Worm (Caenorhabditis elegans) whole organism, late embryonic: ENCODE data around the gene F01D5.8.
A peak's percentile ranks its signal among the peaks of the same experiment; 100 is the strongest.

ENCODE experiments used
- K02D7.2 ChIP-seq: sonication (generic microtip); optimal IDR thresholded peaks from 2 replicates; lab custom pipeline; 2017; ENCODE audit warnings: mild to moderate bottlenecking, missing genetic modification characterization, missing compliant biosample characterization
- T23F11.4 ChIP-seq: fragments of 200-800 bp; sonication (Bioruptor generic); optimal IDR thresholded peaks from 2 replicates; lab custom pipeline; 2018; ENCODE audit warnings: mild to moderate bottlenecking, missing genetic modification characterization, missing compliant biosample characterization
- ahr-1 ChIP-seq: sonication (generic microtip); optimal IDR thresholded peaks from 2 replicates; lab custom pipeline; 2016; ENCODE audit warnings: missing genetic modification characterization, missing compliant biosample characterization
- ama-1 ChIP-seq: fragments of 150-350 bp; optimal IDR thresholded peaks from 2 replicates; lab custom pipeline; 2014
- ceh-18 ChIP-seq: sonication (generic microtip); optimal IDR thresholded peaks from 2 replicates; lab custom pipeline; 2016; ENCODE audit warnings: missing genetic modification characterization, missing compliant biosample characterization
- ceh-19 ChIP-seq: fragments of 200-800 bp; sonication (Bioruptor generic); optimal IDR thresholded peaks from 2 replicates; lab custom pipeline; 2018; ENCODE audit warnings: mild to moderate bottlenecking, missing genetic modification characterization, missing compliant biosample characterization
- ceh-2 ChIP-seq: sonication (generic microtip); optimal IDR thresholded peaks from 2 replicates; lab custom pipeline; 2016; ENCODE audit warnings: missing genotype, missing genetic modification characterization, missing compliant biosample characterization
- ceh-30 ChIP-seq: fragments of 150-350 bp; optimal IDR thresholded peaks from 2 replicates; lab custom pipeline; 2014; ENCODE audit warnings: missing biosample characterization, missing genetic modification characterization
- ceh-34 ChIP-seq: sonication (generic microtip); optimal IDR thresholded peaks from 2 replicates; lab custom pipeline; 2016; ENCODE audit warnings: mild to moderate bottlenecking, missing genetic modification characterization, missing compliant biosample characterization
- ceh-45 ChIP-seq: fragments of 200-800 bp; sonication (Bioruptor generic); IDR thresholded peaks from 2 replicates; pipeline ENCODE4 v1.3.6; 2022; ENCODE audit warnings: missing genetic modification reagents, missing genetic modification characterization, missing compliant biosample characterization
- ceh-48 ChIP-seq: sonication (generic microtip); optimal IDR thresholded peaks from 2 replicates; lab custom pipeline; 2016; ENCODE audit warnings: missing genetic modification characterization, inconsistent platforms, missing compliant biosample characterization
- che-1 ChIP-seq: sonication (generic microtip); optimal IDR thresholded peaks from 2 replicates; lab custom pipeline; 2016; ENCODE audit warnings: mild to moderate bottlenecking, missing genetic modification characterization, missing compliant biosample characterization
- dmd-4 ChIP-seq: sonication (generic microtip); optimal IDR thresholded peaks from 2 replicates; lab custom pipeline; 2016; ENCODE audit warnings: borderline replicate concordance, missing genetic modification characterization, missing compliant biosample characterization
- dve-1 ChIP-seq: sonication (generic microtip); optimal IDR thresholded peaks from 2 replicates; lab custom pipeline; 2017; ENCODE audit warnings: antibody characterized with exemption, mild to moderate bottlenecking, missing genetic modification characterization, missing compliant biosample characterization
- elt-2 ChIP-seq: sonication (generic microtip); optimal IDR thresholded peaks from 2 replicates; lab custom pipeline; 2016; ENCODE audit warnings: missing genetic modification reagents, missing genetic modification characterization, missing compliant biosample characterization
- elt-4 ChIP-seq: sonication (generic microtip); optimal IDR thresholded peaks from 2 replicates; lab custom pipeline; 2016; ENCODE audit warnings: missing genetic modification characterization, missing compliant biosample characterization
- ets-4 ChIP-seq: sonication (generic microtip); optimal IDR thresholded peaks from 2 replicates; lab custom pipeline; 2016; ENCODE audit warnings: missing genetic modification characterization, missing compliant biosample characterization
- fkh-6 ChIP-seq: sonication (generic microtip); optimal IDR thresholded peaks from 2 replicates; lab custom pipeline; 2016; ENCODE audit warnings: missing genetic modification characterization, missing compliant biosample characterization
- hlh-6 ChIP-seq: sonication (generic microtip); optimal IDR thresholded peaks from 2 replicates; lab custom pipeline; 2016; ENCODE audit warnings: missing genotype, missing genetic modification characterization, missing compliant biosample characterization
- madf-2 ChIP-seq: sonication (generic microtip); optimal IDR thresholded peaks from 2 replicates; lab custom pipeline; 2017; ENCODE audit warnings: missing genetic modification characterization, missing compliant biosample characterization
- nfya-1 ChIP-seq: sonication (generic microtip); optimal IDR thresholded peaks from 2 replicates; lab custom pipeline; 2017; ENCODE audit warnings: missing genetic modification characterization, mild to moderate bottlenecking, missing compliant biosample characterization, antibody characterized with exemption, moderate library complexity
- nhr-232 ChIP-seq: sonication (generic microtip); optimal IDR thresholded peaks from 2 replicates; lab custom pipeline; 2016; ENCODE audit warnings: missing genetic modification characterization, missing compliant biosample characterization
- npax-4 ChIP-seq: sonication (generic microtip); optimal IDR thresholded peaks from 2 replicates; lab custom pipeline; 2016; ENCODE audit warnings: missing genetic modification characterization, missing compliant biosample characterization
- odd-2 ChIP-seq: sonication (generic microtip); optimal IDR thresholded peaks from 2 replicates; lab custom pipeline; 2017; ENCODE audit warnings: antibody characterized with exemption, mild to moderate bottlenecking, missing genetic modification characterization, missing compliant biosample characterization
- pag-3 ChIP-seq: sonication (generic microtip); optimal IDR thresholded peaks from 2 replicates; lab custom pipeline; 2016; ENCODE audit warnings: missing compliant biosample characterization, missing genetic modification characterization, borderline replicate concordance
- pax-1 ChIP-seq: fragments of 150-350 bp; optimal IDR thresholded peaks from 2 replicates; lab custom pipeline; 2014; ENCODE audit warnings: missing biosample characterization, missing genetic modification characterization
- pha-2 ChIP-seq: sonication (generic microtip); optimal IDR thresholded peaks from 2 replicates; lab custom pipeline; 2017; ENCODE audit warnings: mild to moderate bottlenecking, missing genetic modification characterization, missing compliant biosample characterization
- ref-2 ChIP-seq: sonication (generic microtip); optimal IDR thresholded peaks from 2 replicates; lab custom pipeline; 2016; ENCODE audit warnings: missing genetic modification characterization, missing compliant biosample characterization
- rnt-1 ChIP-seq: sonication (generic microtip); optimal IDR thresholded peaks from 2 replicates; lab custom pipeline; 2016; ENCODE audit warnings: missing genetic modification characterization, missing compliant biosample characterization
- sdc-2 ChIP-seq: sonication (generic microtip); optimal IDR thresholded peaks from 2 replicates; lab custom pipeline; 2016; ENCODE audit warnings: missing genotype, missing genetic modification characterization, missing compliant biosample characterization
- tbx-2 ChIP-seq: sonication (generic microtip); optimal IDR thresholded peaks from 2 replicates; lab custom pipeline; 2016; ENCODE audit warnings: missing genetic modification characterization, missing compliant biosample characterization
- tbx-7 ChIP-seq: sonication (generic microtip); optimal IDR thresholded peaks from 2 replicates; lab custom pipeline; 2016; ENCODE audit warnings: missing genotype, missing genetic modification characterization, missing compliant biosample characterization
- ttx-3 ChIP-seq: sonication (generic microtip); optimal IDR thresholded peaks from 2 replicates; lab custom pipeline; 2016; ENCODE audit warnings: missing genetic modification reagents, missing genetic modification characterization, missing compliant biosample characterization
- unc-86 ChIP-seq: sonication (generic microtip); optimal IDR thresholded peaks from 2 replicates; lab custom pipeline; 2016; ENCODE audit warnings: missing genetic modification characterization, missing compliant biosample characterization
- ztf-16 ChIP-seq: sonication (generic microtip); optimal IDR thresholded peaks from 2 replicates; lab custom pipeline; 2017; ENCODE audit warnings: missing genetic modification characterization, missing compliant biosample characterization

Gene F01D5.8

ce11 chrII:14008359-14008758, 2.1 kb upstream of the F01D5.8 start, which contains the start of gene F01D5.7:
Gene F01D5.7, plus strand, starts transcription at chrII:14008659.
- no peak for TF ChIP-seq elt-4 (tag; lab: Kevin White, UChicago)
- TF ChIP-seq ahr-1 (tag; lab: Kevin White, UChicago): no peak
- no peak for TF ChIP-seq pax-1 (tag; lab: Kevin White, UChicago)
- TF ChIP-seq ceh-2 (tag; lab: Kevin White, UChicago): no peak
- no peak for TF ChIP-seq pag-3 (tag; lab: Kevin White, UChicago)
- no peak for TF ChIP-seq ceh-19 (GFP tag; lab: Kevin White, UChicago)
- TF ChIP-seq ref-2 (tag; lab: Kevin White, UChicago): no peak
- no peak for TF ChIP-seq rnt-1 (tag; lab: Kevin White, UChicago)
- TF ChIP-seq ceh-34 (tag; lab: Kevin White, UChicago): no peak
- TF ChIP-seq ttx-3 (tag; lab: Kevin White, UChicago): no peak
- no peak for TF ChIP-seq ceh-30 (tag; lab: Kevin White, UChicago)
- TF ChIP-seq ets-4: no peak
- no peak for TF ChIP-seq che-1 (tag; lab: Kevin White, UChicago)
- TF ChIP-seq ceh-48 (tag; lab: Kevin White, UChicago): no peak
- no peak for TF ChIP-seq odd-2 (tag; lab: Kevin White, UChicago)
- no peak for TF ChIP-seq hlh-6 (tag; lab: Kevin White, UChicago)

- TF ChIP-seq dve-1 (tag; lab: Kevin White, UChicago) (no peak), sdc-2 (no peak), tbx-7 (tag; lab: Kevin White, UChicago) (no peak), ceh-30 (tag; lab: Kevin White, UChicago) (no peak), pha-2 (no peak), ceh-18 (tag; lab: Kevin White, UChicago) (no peak), ztf-16 (tag; lab: Kevin White, UChicago) (no peak), dmd-4 (no peak), ceh-19 (GFP tag; lab: Kevin White, UChicago) (no peak), unc-86 (tag; lab: Kevin White, UChicago) (no peak), nhr-232 (tag; lab: Kevin White, UChicago) (no peak), odd-2 (tag; lab: Kevin White, UChicago) (no peak), K02D7.2 (tag; lab: Kevin White, UChicago) (no peak), T23F11.4 (GFP tag; lab: Kevin White, UChicago) (no peak), nfya-1 (no peak), ref-2 (tag; lab: Kevin White, UChicago) (no peak)
Observed at ce11 chrII:14014637-14015036, 4.1 kb downstream of the F01D5.8 start.

ce11 chrII:14016865-14017264, 6.4 kb downstream of the F01D5.8 start, which contains the start of gene cyp-37A1:
Gene cyp-37A1, minus strand, starts transcription at chrII:14016965.
- TF ChIP-seq ceh-19 (GFP tag; lab: Kevin White, UChicago) (no peak), ceh-30 (tag; lab: Kevin White, UChicago) (no peak), ceh-45 (no peak)
- TF ChIP-seq, all 69 proteins: peak for 0

ce11 chrII:14018192-14018591, 7.7 kb downstream of the F01D5.8 start:
- TF ChIP-seq elt-2 (tag; lab: Kevin White, UChicago) (peak; percentile 7), nfya-1 (peak; percentile 9), ama-1 (lab: Kevin White, UChicago) (peak; percentile 76), tbx-2 (tag; lab: Kevin White, UChicago) (no peak)

DNA sequence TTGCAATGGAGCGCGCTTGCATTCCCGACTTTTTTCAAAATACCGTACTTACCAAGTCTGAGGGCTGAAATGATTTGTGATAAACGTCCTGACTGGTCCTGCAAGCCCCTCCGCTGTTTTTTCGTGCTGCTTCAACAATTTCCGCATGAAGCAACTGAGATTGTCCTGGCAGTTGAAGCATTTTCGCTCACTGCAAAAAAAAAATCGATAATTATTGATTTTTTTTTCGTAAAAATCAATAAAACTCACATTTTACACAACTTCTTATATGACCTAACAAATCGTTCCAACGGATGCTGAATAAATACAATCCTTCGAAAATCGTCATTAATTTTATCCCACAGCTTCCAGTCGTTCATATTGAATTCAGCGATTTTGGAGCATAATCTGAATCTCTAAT, 8.4 kb downstream of the F01D5.8 start:
- TF ChIP-seq ceh-48 (tag; lab: Kevin White, UChicago) (peak; percentile 9), fkh-6 (tag; lab: Kevin White, UChicago) (no peak), npax-4 (tag; lab: Kevin White, UChicago) (no peak), madf-2 (tag; lab: Kevin White, UChicago) (no peak), ceh-45 (no peak)
